Worm (Caenorhabditis elegans) whole organism, L4/young adult: Measurements from ENCODE around the gene R144.11.

Experiments used
- W03F9.2 ChIP-seq: fragments of 150-350 bp; optimal IDR thresholded peaks from 2 replicates; lab custom pipeline; 2014; ENCODE audit warnings: missing biosample characterization, missing genetic modification characterization
- dao-5 ChIP-seq: sonication (generic microtip); optimal IDR thresholded peaks from 2 replicates; lab custom pipeline; 2016; ENCODE audit warnings: missing genotype, missing genetic modification characterization, moderate library complexity, missing compliant biosample characterization
- him-1 ChIP-seq: sonication (generic microtip); optimal IDR thresholded peaks from 2 replicates; lab custom pipeline; 2016; ENCODE audit warnings: missing genotype, missing genetic modification reagents, missing genetic modification characterization, missing compliant biosample characterization

DNA sequence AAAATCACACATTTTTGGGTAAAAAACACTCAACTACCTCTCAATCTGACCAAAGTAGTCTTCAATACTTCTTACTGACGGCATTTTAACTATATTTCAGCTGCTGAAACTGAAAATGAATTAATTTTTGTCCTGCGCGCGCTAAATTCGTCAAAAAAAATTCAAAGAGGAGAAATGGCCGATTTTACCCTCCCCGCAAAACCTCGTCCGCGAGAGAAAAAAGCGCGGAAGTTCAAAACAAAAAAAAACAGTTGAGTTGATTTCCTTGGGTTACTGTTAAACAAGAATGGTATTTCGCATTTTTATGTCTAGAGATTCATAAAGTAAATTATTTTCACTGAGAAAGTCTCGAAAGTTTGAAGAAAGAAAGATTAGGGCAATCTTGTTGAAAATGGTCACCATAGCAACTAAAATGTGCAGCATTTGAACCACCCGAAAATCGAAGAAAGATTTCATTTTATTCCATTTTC is 21.8 kb downstream of the R144.11 start, which contains the start of the genes C27F2.10 and wdr-60:
- TF ChIP-seq W03F9.2 (tag; lab: Kevin White, UChicago) (no peak), him-1 (no peak), dao-5 (tag; lab: Kevin White, UChicago) (no peak)
